Fruit fly (Drosophila melanogaster) whole organism: ENCODE data around the gene Pde1c.

Experiments
- CG8478 ChIP-seq: fragments of >200 bp; optimal IDR thresholded peaks from 2 replicates; lab custom pipeline; 2018; ENCODE audit warnings: inconsistent platforms
- Dll ChIP-seq: fragments of >200 bp; optimal IDR thresholded peaks from 2 replicates; lab custom pipeline; 2017
- EcR ChIP-seq, 2 experiments: fragments of >200 bp; optimal IDR thresholded peaks; 2 replicates each; lab custom pipeline; 2017; ENCODE audit warnings: missing biosample characterization in 2 of 2, missing genetic modification characterization in 2 of 2, missing genetic modification reagents in 2 of 2
- pan ChIP-seq: fragments of >200 bp; optimal IDR thresholded peaks from 2 replicates; lab custom pipeline; 2017
- psq ChIP-seq: fragments of >200 bp; optimal IDR thresholded peaks from 2 replicates; lab custom pipeline; 2017
- usp ChIP-seq: fragments of >200 bp; optimal IDR thresholded peaks from 2 replicates; lab custom pipeline; 2017; ENCODE audit warnings: missing biosample characterization, missing genetic modification characterization, mixed read lengths

Gene Pde1c

dm6 chr2L:11823470-11824162 is 104.8 kb downstream of the Pde1c start:
- TF ChIP-seq Dll (lab: Kevin White, UChicago) (no peak), usp (GFP tag; lab: Kevin White, UChicago) (no peak), CG8478 (no peak), pan (lab: Kevin White, UChicago) (no peak), EcR (GFP tag; optimal IDR thresholded peaks at IDR 0.05; lab: Kevin White, UChicago) (no peak), psq (lab: Kevin White, UChicago) (no peak)

DNA sequence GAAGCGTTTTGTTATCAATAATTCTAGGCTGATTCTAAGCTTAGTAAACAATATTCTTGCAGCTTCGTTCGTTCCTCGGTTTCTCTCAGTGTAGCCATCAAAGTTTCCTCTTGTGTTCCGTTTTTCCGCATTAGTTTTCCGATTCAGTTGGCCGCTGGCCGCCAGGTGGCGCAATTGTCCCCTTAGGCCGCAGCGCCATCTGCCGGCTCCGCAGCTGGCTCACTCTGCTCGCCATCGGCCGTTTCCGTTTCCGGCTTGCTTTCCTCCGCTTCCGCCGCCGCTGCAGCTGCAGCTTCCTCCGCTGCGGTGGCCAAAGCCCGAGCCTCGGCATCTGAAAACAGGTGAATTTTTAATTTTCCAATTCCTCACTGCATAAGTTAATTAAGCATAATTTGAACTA is 112.0 kb downstream of the Pde1c start:
- no peak for TF ChIP-seq usp (GFP tag; lab: Kevin White, UChicago)
- no peak for TF ChIP-seq Dll (lab: Kevin White, UChicago)
- no peak for TF ChIP-seq CG8478
- no peak for TF ChIP-seq EcR (GFP tag; optimal IDR thresholded peaks at IDR 0.05; lab: Kevin White, UChicago)
- no peak for TF ChIP-seq pan (lab: Kevin White, UChicago)

DNA sequence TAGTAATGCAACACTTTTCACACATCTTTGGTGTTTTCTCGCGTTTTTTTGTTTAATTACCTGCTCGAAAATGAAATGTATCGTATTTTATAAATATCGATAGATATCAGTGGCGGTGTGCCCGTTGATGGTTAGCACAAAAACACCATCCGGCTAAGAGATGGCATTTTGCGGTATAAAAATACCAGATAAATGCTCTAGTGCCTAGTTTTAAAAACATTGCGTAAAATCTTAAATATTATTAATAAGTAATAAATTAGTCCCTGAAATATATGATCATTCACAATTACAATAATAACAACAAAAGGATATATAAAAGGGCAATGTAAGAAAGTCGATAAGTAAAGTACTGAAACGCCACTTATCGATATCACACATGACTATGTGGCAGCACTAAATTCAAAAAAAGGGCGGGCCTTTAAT is 114.7 kb downstream of the Pde1c start, which contains the start of gene CycY:
Gene CycY (minus strand): TSS at position 116 of the 423 bp plus-strand sequence.
- TF ChIP-seq psq (lab: Kevin White, UChicago) (no peak), Dll (lab: Kevin White, UChicago) (no peak), pan (lab: Kevin White, UChicago) (no peak), CG8478 (no peak), EcR (GFP tag; optimal IDR thresholded peaks at IDR 0.05; lab: Kevin White, UChicago) (no peak), usp (GFP tag; lab: Kevin White, UChicago) (no peak)

dm6 chr2L:11812781-11813664 is 115.3 kb downstream of the Pde1c start:
- TF ChIP-seq usp (GFP tag; lab: Kevin White, UChicago) (no peak), Dll (lab: Kevin White, UChicago) (peak; percentile 26), CG8478 (no peak), psq (lab: Kevin White, UChicago) (no peak)

dm6 chr2L:11809823-11810222 is 118.5 kb downstream of the Pde1c start:
- no peak for TF ChIP-seq EcR (GFP tag; optimal IDR thresholded peaks at IDR 0.05; lab: Kevin White, UChicago)
- TF ChIP-seq usp (GFP tag; lab: Kevin White, UChicago) = no peak
- TF ChIP-seq psq (lab: Kevin White, UChicago) = no peak
- TF ChIP-seq pan (lab: Kevin White, UChicago) = no peak
- TF ChIP-seq CG8478 = no peak
- TF ChIP-seq Dll (lab: Kevin White, UChicago) = no peak

- TF ChIP-seq EcR (GFP tag; optimal IDR thresholded peaks at IDR 0.05; lab: Kevin White, UChicago) (no peak), Dll (lab: Kevin White, UChicago) (peak; percentile 89)
These were observed 119.4 kb downstream of the Pde1c start, which contains the start of gene crol for dm6 chr2L:11808702-11809583. crol (minus strand) TSS chr2L:11809438.

dm6 chr2L:11808327-11808701 is 120.1 kb downstream of the Pde1c start:
- TF ChIP-seq Dll (lab: Kevin White, UChicago) (no peak), usp (GFP tag; lab: Kevin White, UChicago) (no peak)

DNA sequence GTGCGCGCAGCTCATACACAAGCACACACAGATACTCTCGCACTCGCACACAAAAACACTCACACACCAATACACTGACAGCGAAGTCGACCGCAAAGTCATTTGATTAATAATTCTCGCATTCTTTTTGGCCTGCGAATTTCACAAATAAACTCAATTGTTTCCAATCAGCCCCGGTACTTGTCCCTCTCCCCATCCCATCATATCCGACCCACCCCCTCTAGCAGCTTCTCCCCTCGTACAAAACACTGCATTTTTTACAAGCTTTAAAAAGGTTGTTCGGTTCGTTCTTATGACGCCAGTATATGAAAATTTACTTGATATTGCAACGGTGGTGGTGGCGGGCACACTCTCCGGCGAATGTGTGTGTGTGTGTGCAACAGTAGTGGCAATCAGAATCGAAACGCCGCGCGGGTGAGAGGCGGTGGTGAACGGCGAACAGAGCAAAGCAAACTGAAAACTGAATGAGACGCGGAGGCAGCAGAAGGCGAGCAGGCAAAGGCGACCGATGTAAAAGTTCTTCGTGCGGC is 120.6 kb downstream of the Pde1c start:
- TF ChIP-seq CG8478 (peak; percentile 32), usp (GFP tag; lab: Kevin White, UChicago) (no peak), pan (lab: Kevin White, UChicago) (no peak), Dll (lab: Kevin White, UChicago) (peak; percentile 70), EcR (GFP tag; optimal IDR thresholded peaks at IDR 0.05; lab: Kevin White, UChicago) (peak in 1 of 2 experiments; percentile 29), psq (lab: Kevin White, UChicago) (no peak)

- TF ChIP-seq Dll (lab: Kevin White, UChicago) = peak; percentile 92
- TF ChIP-seq psq (lab: Kevin White, UChicago) = peak; percentile 81
- no peak for TF ChIP-seq EcR (GFP tag; optimal IDR thresholded peaks at IDR 0.05; lab: Kevin White, UChicago)
- TF ChIP-seq CG8478 = no peak
- no peak for TF ChIP-seq usp (GFP tag; lab: Kevin White, UChicago)
- no peak for TF ChIP-seq pan (lab: Kevin White, UChicago)
These were observed 121.4 kb downstream of the Pde1c start for dm6 chr2L:11806701-11807674.
